Worm (Caenorhabditis elegans) whole organism, young adult: ENCODE measurements around the gene C29F9.6.

Source experiments
- F22D6.2 ChIP-seq: sonication (generic microtip); optimal IDR thresholded peaks from 2 replicates; lab custom pipeline; 2016; ENCODE audit warnings: mild to moderate bottlenecking, missing genetic modification characterization, missing compliant biosample characterization
- F23B12.7 ChIP-seq: sonication (generic microtip); optimal IDR thresholded peaks from 2 replicates; lab custom pipeline; 2017; ENCODE audit warnings: missing genetic modification characterization, mild to moderate bottlenecking, missing compliant biosample characterization, antibody characterized with exemption, moderate library complexity; ENCODE audit not compliant: insufficient read depth
- F49E8.2 ChIP-seq: sonication (generic microtip); optimal IDR thresholded peaks from 3 replicates; lab custom pipeline; 2017; ENCODE audit warnings: missing genetic modification characterization, mild to moderate bottlenecking, missing compliant biosample characterization, antibody characterized with exemption, moderate library complexity; ENCODE audit not compliant: insufficient read depth
- T07F8.4 ChIP-seq: sonication (generic microtip); optimal IDR thresholded peaks from 2 replicates; lab custom pipeline; 2016; ENCODE audit warnings: mild to moderate bottlenecking, missing genetic modification characterization, moderate library complexity, missing compliant biosample characterization
- Y53F4B.3 ChIP-seq: fragments of 200-800 bp; sonication (Bioruptor generic); IDR thresholded peaks from 2 replicates; pipeline ENCODE4 v1.3.6; 2022; ENCODE audit warnings: missing genetic modification reagents, missing genetic modification characterization, missing compliant biosample characterization
- Y79H2A.3 ChIP-seq: fragments of 200-800 bp; sonication (Bioruptor generic); conservative IDR thresholded peaks from 2 replicates; pipeline ENCODE4 v1.3.6; 2022; ENCODE audit warnings: missing genetic modification reagents, missing genetic modification characterization, missing compliant biosample characterization
- ama-1 ChIP-seq, 3 experiments: fragments of 150-350 bp in 1 of 3; sonication (generic microtip) in 2 of 3; optimal IDR thresholded peaks; 2 replicates each; lab custom pipeline; 2014 to 2018; ENCODE audit warnings: missing biosample characterization in 2 of 3, missing genetic modification characterization in 2 of 3, missing genetic modification reagents in 2 of 3
- atf-7 ChIP-seq: sonication (generic microtip); optimal IDR thresholded peaks from 2 replicates; lab custom pipeline; 2017; ENCODE audit warnings: mild to moderate bottlenecking, missing genetic modification characterization, missing compliant biosample characterization
- athp-1 ChIP-seq: sonication (generic microtip); optimal IDR thresholded peaks from 2 replicates; lab custom pipeline; 2017; ENCODE audit warnings: mild to moderate bottlenecking, missing genetic modification characterization, missing compliant biosample characterization
- attf-3 ChIP-seq: fragments of 200-800 bp; sonication (Bioruptor generic); conservative IDR thresholded peaks from 2 replicates; pipeline ENCODE4 v1.3.6; 2022; ENCODE audit warnings: missing genetic modification reagents, missing genetic modification characterization, missing compliant biosample characterization
- cebp-1 ChIP-seq, 2 experiments: fragments of 200-800 bp in 1 of 2; sonication (Bioruptor generic) in 1 of 2; sonication (generic microtip) in 1 of 2; IDR thresholded peaks in 1 of 2; optimal IDR thresholded peaks in 1 of 2; 2 replicates each; pipeline versions ENCODE4 v1.3.6 to Lab custom; 2017 to 2022; ENCODE audit warnings: missing compliant biosample characterization in 2 of 2, missing genetic modification characterization in 2 of 2, mild to moderate bottlenecking in 1 of 2, missing genetic modification reagents in 1 of 2, moderate library complexity in 1 of 2
- cebp-2 ChIP-seq: fragments of 200-800 bp; sonication (Bioruptor generic); IDR thresholded peaks from 2 replicates; pipeline ENCODE4 v1.3.6; 2022; ENCODE audit warnings: missing genetic modification characterization, missing compliant biosample characterization
- ceh-40 ChIP-seq: fragments of 200-800 bp; sonication (Bioruptor generic); IDR thresholded peaks from 2 replicates; pipeline ENCODE4 v1.3.6; 2022; ENCODE audit warnings: missing genetic modification characterization, missing compliant biosample characterization
- chd-7 ChIP-seq: sonication (generic microtip); optimal IDR thresholded peaks from 2 replicates; lab custom pipeline; 2016; ENCODE audit warnings: mild to moderate bottlenecking, missing genetic modification characterization, moderate library complexity, missing compliant biosample characterization
- die-1 ChIP-seq: sonication (generic microtip); optimal IDR thresholded peaks from 2 replicates; lab custom pipeline; 2016; ENCODE audit warnings: missing genotype, mild to moderate bottlenecking, missing genetic modification characterization, missing compliant biosample characterization
- dox-1 ChIP-seq: fragments of 200-800 bp; sonication (Bioruptor generic); IDR thresholded peaks from 2 replicates; pipeline ENCODE4 v1.3.6; 2022; ENCODE audit warnings: missing genetic modification reagents, missing genetic modification characterization, missing compliant biosample characterization
- him-1 ChIP-seq: sonication (generic microtip); optimal IDR thresholded peaks from 2 replicates; lab custom pipeline; 2016; ENCODE audit warnings: missing genotype, missing genetic modification reagents, missing genetic modification characterization, missing compliant biosample characterization
- hmg-1.2 ChIP-seq: fragments of 200-800 bp; sonication (Bioruptor generic); IDR thresholded peaks from 2 replicates; pipeline ENCODE4 v1.3.6; 2022; ENCODE audit warnings: missing genetic modification reagents, missing genetic modification characterization, missing compliant biosample characterization
- lin-35 ChIP-seq, 3 experiments: fragments of 150-350 bp in 2 of 3; sonication (generic microtip) in 1 of 3; optimal IDR thresholded peaks; 2 replicates each; lab custom pipeline; 2014 to 2018; ENCODE audit warnings: missing biosample characterization in 3 of 3, missing genetic modification characterization in 3 of 3, missing genetic modification reagents in 3 of 3
- lin-40 ChIP-seq: sonication (generic microtip); optimal IDR thresholded peaks from 2 replicates; lab custom pipeline; 2016; ENCODE audit warnings: missing genetic modification characterization, mild to moderate bottlenecking, missing compliant biosample characterization, missing genotype, missing genetic modification reagents
- lin-54 ChIP-seq: fragments of 200-800 bp; sonication (Bioruptor generic); optimal IDR thresholded peaks from 2 replicates; lab custom pipeline; 2018; ENCODE audit warnings: mild to moderate bottlenecking, missing genetic modification characterization, missing compliant biosample characterization
- lsl-1 ChIP-seq: fragments of 200-800 bp; sonication (Bioruptor generic); optimal IDR thresholded peaks from 2 replicates; lab custom pipeline; 2018; ENCODE audit warnings: mild to moderate bottlenecking, missing genetic modification characterization, moderate library complexity, missing compliant biosample characterization
- madf-3 ChIP-seq: fragments of 200-800 bp; sonication (Bioruptor generic); IDR thresholded peaks from 2 replicates; pipeline ENCODE4 v1.3.6; 2022; ENCODE audit warnings: missing genetic modification reagents, missing genetic modification characterization, missing compliant biosample characterization
- mel-28 ChIP-seq: sonication (generic microtip); optimal IDR thresholded peaks from 2 replicates; lab custom pipeline; 2016; ENCODE audit warnings: borderline replicate concordance, mild to moderate bottlenecking, missing genetic modification characterization, missing compliant biosample characterization
- nfya-2 ChIP-seq: fragments of 200-800 bp; sonication (Bioruptor generic); IDR thresholded peaks from 2 replicates; pipeline ENCODE4 v1.3.6; 2022; ENCODE audit warnings: missing genetic modification reagents, missing genetic modification characterization, missing compliant biosample characterization
- nfyb-1 ChIP-seq: fragments of 200-800 bp; sonication (Bioruptor generic); IDR thresholded peaks from 2 replicates; pipeline ENCODE4 v1.3.6; 2022; ENCODE audit warnings: missing genetic modification reagents, missing genetic modification characterization, missing compliant biosample characterization
- nhr-27 ChIP-seq: fragments of 200-800 bp; sonication (Bioruptor generic); optimal IDR thresholded peaks from 2 replicates; lab custom pipeline; 2018; ENCODE audit warnings: mild to moderate bottlenecking, missing genetic modification characterization, moderate library complexity, missing compliant biosample characterization
- rpc-1 ChIP-seq, 2 experiments: fragments of 150-350 bp in 1 of 2; sonication (generic microtip) in 1 of 2; optimal IDR thresholded peaks; 2 replicates each; lab custom pipeline; 2014 to 2018; ENCODE audit warnings: missing biosample characterization in 1 of 2, missing genetic modification characterization in 1 of 2, missing genetic modification reagents in 1 of 2, missing genotype in 1 of 2
- sea-2 ChIP-seq: fragments of 200-800 bp; sonication (Bioruptor generic); IDR thresholded peaks from 2 replicates; pipeline ENCODE4 v1.3.6; 2022; ENCODE audit warnings: missing genetic modification characterization, missing compliant biosample characterization
- somi-1 ChIP-seq: fragments of 200-800 bp; sonication (Bioruptor generic); optimal IDR thresholded peaks from 2 replicates; lab custom pipeline; 2018; ENCODE audit warnings: mild to moderate bottlenecking, missing genetic modification characterization, missing compliant biosample characterization
- xnd-1 ChIP-seq: sonication (generic microtip); optimal IDR thresholded peaks from 2 replicates; lab custom pipeline; 2016; ENCODE audit warnings: missing genotype, missing genetic modification reagents, missing genetic modification characterization, missing compliant biosample characterization
- ztf-25 ChIP-seq: fragments of 200-800 bp; sonication (Bioruptor generic); IDR thresholded peaks from 2 replicates; pipeline ENCODE4 v1.3.6; 2022; ENCODE audit warnings: missing genetic modification reagents, missing genetic modification characterization, missing compliant biosample characterization
- ztf-26 ChIP-seq: sonication (generic microtip); optimal IDR thresholded peaks from 2 replicates; lab custom pipeline; 2017; ENCODE audit warnings: missing genetic modification characterization, missing compliant biosample characterization
- ztf-6 ChIP-seq: fragments of 200-800 bp; sonication (Bioruptor generic); IDR thresholded peaks from 2 replicates; pipeline ENCODE4 v1.3.6; 2022; ENCODE audit warnings: missing genetic modification reagents, missing genetic modification characterization, missing compliant biosample characterization

The C29F9.6 gene

DNA sequence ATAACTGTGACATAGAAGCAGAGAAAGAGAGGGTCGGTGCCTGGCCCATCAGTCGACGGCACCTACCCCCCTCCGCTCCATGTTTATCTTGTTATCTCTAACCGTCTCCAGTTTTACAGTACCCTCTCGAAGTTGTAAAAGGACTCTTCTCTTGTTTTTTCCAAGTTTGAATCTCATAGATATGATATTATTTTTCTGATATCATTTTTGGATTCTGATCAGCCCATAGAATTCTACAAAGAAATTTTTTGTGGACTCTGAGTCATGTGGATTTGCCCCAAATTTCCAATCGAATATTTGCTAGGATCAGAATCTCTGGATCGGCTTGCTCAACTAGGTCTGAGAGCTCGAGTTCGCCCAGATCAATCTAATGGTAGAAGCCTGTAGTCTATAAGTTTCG, at the start of gene C29F9.6:
Gene C29F9.6 (plus strand): TSS at position 301 of the 400 bp plus-strand sequence.
- TF ChIP-seq T07F8.4 (tag; lab: Kevin White, UChicago), result no peak
- no peak for TF ChIP-seq madf-3 (GFP tag; lab: Robert Waterston, UW)
- TF ChIP-seq lsl-1 (GFP tag; lab: Kevin White, UChicago), result no peak
- no peak for TF ChIP-seq dox-1 (GFP tag; lab: Robert Waterston, UW)
- TF ChIP-seq rpc-1 (optimal IDR thresholded peaks at IDR 0.05; lab: Kevin White, UChicago), result no peak
- no peak for TF ChIP-seq rpc-1 (tag; optimal IDR thresholded peaks at IDR 0.05; lab: Kevin White, UChicago)
- no peak for TF ChIP-seq nhr-27 (tag; lab: Kevin White, UChicago)
- TF ChIP-seq mel-28 (tag; lab: Kevin White, UChicago), result no peak
- TF ChIP-seq attf-3 (GFP tag; lab: Robert Waterston, UW), result no peak
- no peak for TF ChIP-seq atf-7 (tag; lab: Kevin White, UChicago)
- no peak for TF ChIP-seq ceh-40 (GFP tag; lab: Robert Waterston, UW)
- no peak for TF ChIP-seq F22D6.2 (tag; lab: Kevin White, UChicago)
- no peak for TF ChIP-seq xnd-1 (tag; lab: Kevin White, UChicago)
- TF ChIP-seq ztf-6 (GFP tag; lab: Robert Waterston, UW), result no peak
- TF ChIP-seq F49E8.2 (tag; lab: Kevin White, UChicago), result no peak
- no peak for TF ChIP-seq nfya-2 (GFP tag; lab: Robert Waterston, UW)
- no peak for TF ChIP-seq somi-1 (GFP tag; lab: Kevin White, UChicago)
- TF ChIP-seq lin-40 (tag; lab: Kevin White, UChicago), result no peak
- TF ChIP-seq die-1 (tag; lab: Kevin White, UChicago), result no peak
- no peak for TF ChIP-seq him-1 (tag; lab: Kevin White, UChicago)

DNA sequence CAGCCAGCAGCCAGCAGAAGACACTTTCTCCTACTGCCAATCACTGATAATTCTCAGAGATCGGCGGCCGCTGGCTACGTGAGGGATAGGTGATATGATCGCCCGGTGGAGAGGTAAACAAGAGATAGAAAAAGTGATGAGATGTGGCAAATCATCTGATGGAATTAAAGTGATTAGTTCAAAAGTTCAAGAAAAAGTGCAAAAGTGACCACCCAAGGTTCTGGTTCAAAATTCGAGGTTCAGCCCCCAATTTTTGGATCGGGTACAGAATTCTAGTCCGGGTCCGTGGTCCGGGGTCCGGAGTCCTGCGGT, 49.1 kb upstream of the C29F9.6 start:
- no peak for TF ChIP-seq chd-7 (tag; lab: Kevin White, UChicago)
- no peak for TF ChIP-seq F23B12.7 (tag; lab: Kevin White, UChicago)
- TF ChIP-seq ztf-26 (tag; lab: Kevin White, UChicago), result peak; percentile 25
- no peak for TF ChIP-seq ztf-25 (GFP tag; lab: Robert Waterston, UW)
- TF ChIP-seq lin-35 (GFP tag; optimal IDR thresholded peaks at IDR 0.05; lab: Kevin White, UChicago), result peak in 1 of 3 experiments; percentile 6
- TF ChIP-seq cebp-2 (GFP tag; lab: Robert Waterston, UW), result no peak
- no peak for TF ChIP-seq lin-54
- no peak for TF ChIP-seq hmg-1.2 (GFP tag; lab: Robert Waterston, UW)
- no peak for TF ChIP-seq cebp-1 (GFP tag; IDR thresholded peaks at IDR 0.05; lab: Robert Waterston, UW)
- TF ChIP-seq cebp-1 (tag; optimal IDR thresholded peaks at IDR 0.05; lab: Kevin White, UChicago), result no peak
- TF ChIP-seq sea-2, result no peak
- no peak for TF ChIP-seq athp-1 (tag; lab: Kevin White, UChicago)
- TF ChIP-seq ama-1 (optimal IDR thresholded peaks at IDR 0.05; lab: Kevin White, UChicago), result peak; percentile 36
- no peak for TF ChIP-seq ama-1 (GFP tag; optimal IDR thresholded peaks at IDR 0.05; lab: Kevin White, UChicago)
- TF ChIP-seq Y79H2A.3 (GFP tag; lab: Robert Waterston, UW), result no peak

DNA sequence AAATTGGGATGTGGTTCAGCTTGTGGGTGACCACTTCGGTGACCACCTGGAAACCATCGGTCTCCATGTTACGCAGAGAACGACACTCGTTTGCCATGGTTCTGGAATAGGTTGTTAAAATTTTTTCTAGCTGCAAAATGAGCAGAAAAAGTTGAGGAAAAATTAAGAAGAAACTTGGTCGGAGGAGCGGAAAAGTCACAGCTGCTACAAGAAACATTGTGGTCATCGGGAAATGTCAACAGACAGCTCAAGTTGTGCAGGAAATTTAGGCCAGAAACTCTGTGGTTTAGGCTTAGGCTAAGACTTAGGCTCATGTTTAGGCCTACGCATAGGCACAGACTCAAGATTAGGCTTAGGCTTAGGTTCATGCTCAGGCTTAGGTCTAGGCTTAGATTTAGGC, 48.5 kb upstream of the C29F9.6 start, which contains the start of gene pck-1:
Gene pck-1 (minus strand): TSS at position 101 of the 400 bp plus-strand sequence.
- TF ChIP-seq Y53F4B.3 (GFP tag; lab: Robert Waterston, UW) (no peak), ama-1 (optimal IDR thresholded peaks at IDR 0.05; lab: Kevin White, UChicago) (peak; percentile 55), ama-1 (GFP tag; optimal IDR thresholded peaks at IDR 0.05; lab: Kevin White, UChicago) (no peak), nfyb-1 (GFP tag; lab: Robert Waterston, UW) (0 out of 2 replicates have a peak, but pooled peaks have one; percentile 16)
